Worm (Caenorhabditis elegans): ENCODE data around the gene C25H3.14.

Gene C25H3.14

ce11 chrII:5736599-5736998 is 41.7 kb downstream of the C25H3.14 start:
- TF ChIP-seq unc-86 (tag; optimal IDR thresholded peaks at IDR 0.05) (peak; percentile 23), lin-35 (GFP tag; optimal IDR thresholded peaks at IDR 0.05) (no peak)

- TF ChIP-seq efl-1 (optimal IDR thresholded peaks at IDR 0.05) (no peak), efl-1 (GFP tag; optimal IDR thresholded peaks at IDR 0.05 in 1 of 2) (peak in 1 of 2 experiments; percentile 17), hpl-2 (GFP tag; optimal IDR thresholded peaks at IDR 0.05) (no peak)
These were observed 43.9 kb downstream of the C25H3.14 start, which contains the start of gene hlh-14 for ce11 chrII:5738795-5739194. TSS of gene hlh-14 (minus strand) at chrII:5738895.

ce11 chrII:5742767-5743166 is 47.9 kb downstream of the C25H3.14 start:
- TF ChIP-seq hlh-17 (GFP tag; optimal IDR thresholded peaks at IDR 0.05; ENCODE audit: borderline replicate concordance) (no peak), ces-1 (GFP tag; optimal IDR thresholded peaks at IDR 0.05) (no peak)

- TF ChIP-seq egl-27 (tag; optimal IDR thresholded peaks at IDR 0.05) (no peak), tbx-2 (tag; optimal IDR thresholded peaks at IDR 0.05) (no peak), elt-2 (tag; optimal IDR thresholded peaks at IDR 0.05) (peak; percentile 91)
These were observed 49.4 kb downstream of the C25H3.14 start for ce11 chrII:5744342-5744741.

- TF ChIP-seq nhr-11 (tag; optimal IDR thresholded peaks at IDR 0.05), result no peak
- no peak for TF ChIP-seq lin-15B (tag; optimal IDR thresholded peaks at IDR 0.05)
- TF ChIP-seq ceh-90 (tag; optimal IDR thresholded peaks at IDR 0.05), result no peak
- peak; percentile 0 for TF ChIP-seq elt-2 (tag; optimal IDR thresholded peaks at IDR 0.05)
These were observed 50.2 kb downstream of the C25H3.14 start, which contains the start of gene F10C1.9 for ce11 chrII:5745088-5745487. TSS of gene F10C1.9 (minus strand) at chrII:5745284.

Data from whole organism, L1 larva.